Worm (Caenorhabditis elegans) whole organism, L4/young adult: Measurements from ENCODE around the gene T22B2.2.

Experiments used
- W03F9.2 ChIP-seq: fragments of 150-350 bp; optimal IDR thresholded peaks from 2 replicates; lab custom pipeline; 2014; ENCODE audit warnings: missing biosample characterization, missing genetic modification characterization
- dao-5 ChIP-seq: sonication (generic microtip); optimal IDR thresholded peaks from 2 replicates; lab custom pipeline; 2016; ENCODE audit warnings: missing genotype, missing genetic modification characterization, moderate library complexity, missing compliant biosample characterization
- him-1 ChIP-seq: sonication (generic microtip); optimal IDR thresholded peaks from 2 replicates; lab custom pipeline; 2016; ENCODE audit warnings: missing genotype, missing genetic modification reagents, missing genetic modification characterization, missing compliant biosample characterization

DNA sequence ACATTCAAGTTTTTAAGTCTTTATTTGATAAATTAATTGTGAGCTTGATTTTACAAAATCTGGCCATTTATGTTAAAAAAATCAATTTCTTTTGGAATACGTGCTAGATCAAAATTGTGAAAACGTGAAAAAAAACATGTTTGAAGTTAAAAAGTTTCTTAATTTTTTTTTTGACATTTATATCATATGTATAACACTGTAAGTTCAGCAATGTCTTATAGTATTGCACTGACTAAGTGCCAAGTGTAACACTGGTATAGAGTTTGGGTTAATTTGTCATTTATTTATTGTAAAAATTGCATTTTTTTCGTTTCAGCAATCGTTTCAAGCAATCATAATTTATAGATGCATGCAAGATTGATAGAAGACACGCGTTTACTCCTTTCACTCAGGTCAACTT, 17.7 kb downstream of the T22B2.2 start:
- TF ChIP-seq W03F9.2 (tag; lab: Kevin White, UChicago) (no peak), him-1 (no peak), dao-5 (tag; lab: Kevin White, UChicago) (no peak)
